Fruit fly (Drosophila melanogaster) whole organism, pupa: Measurements from ENCODE around the gene CG34290.

ENCODE experiments used
- CG10348 ChIP-seq: fragments of 200-800 bp; sonication (Bioruptor generic); IDR thresholded peaks from 2 replicates; pipeline ENCODE4 v1.3.6; 2022; ENCODE audit warnings: missing biosample characterization, missing genetic modification characterization
- CG12605 ChIP-seq: fragments of 200-800 bp; sonication (Bioruptor generic); IDR thresholded peaks from 2 replicates; pipeline ENCODE4 v1.3.6; 2022; ENCODE audit warnings: missing biosample characterization, missing genetic modification characterization
- CG13204 ChIP-seq: fragments of 200-800 bp; sonication (Bioruptor generic); optimal IDR thresholded peaks from 2 replicates; lab custom pipeline; 2018; ENCODE audit warnings: missing biosample characterization, mild to moderate bottlenecking, missing genetic modification characterization, moderate library complexity
- CG14655 ChIP-seq: fragments of 200-800 bp; sonication (Bioruptor generic); optimal IDR thresholded peaks from 3 replicates; lab custom pipeline; 2017; ENCODE audit warnings: mild to moderate bottlenecking, missing biosample characterization, missing genetic modification reagents, missing genetic modification characterization
- CG15710 ChIP-seq: fragments of 200-800 bp; sonication (Bioruptor generic); optimal IDR thresholded peaks from 2 replicates; lab custom pipeline; 2018; ENCODE audit warnings: missing biosample characterization, mild to moderate bottlenecking, missing genetic modification characterization, moderate library complexity
- CG17806 ChIP-seq: fragments of 200-800 bp; sonication (Bioruptor generic); optimal IDR thresholded peaks from 2 replicates; lab custom pipeline; 2018; ENCODE audit warnings: missing biosample characterization, mild to moderate bottlenecking, missing genetic modification characterization, moderate library complexity
- CG32121 ChIP-seq: fragments of 200-800 bp; sonication (Bioruptor generic); IDR thresholded peaks from 2 replicates; pipeline ENCODE4 v1.3.6; 2022; ENCODE audit warnings: missing biosample characterization, missing genetic modification characterization
- CG34367 ChIP-seq: fragments of 200-800 bp; sonication (Bioruptor generic); optimal IDR thresholded peaks from 2 replicates; lab custom pipeline; 2018; ENCODE audit warnings: missing biosample characterization, mild to moderate bottlenecking, missing genetic modification characterization
- CG4496 ChIP-seq: fragments of 200-800 bp; sonication (Bioruptor generic); IDR thresholded peaks from 3 replicates; pipeline ENCODE4 v1.3.6; 2022; ENCODE audit warnings: missing biosample characterization, missing genetic modification characterization
- CG8159 ChIP-seq: fragments of 200-800 bp; sonication (Bioruptor generic); optimal IDR thresholded peaks from 3 replicates; lab custom pipeline; 2018; ENCODE audit warnings: missing biosample characterization, mild to moderate bottlenecking, missing genetic modification characterization, moderate library complexity
- CG8301 ChIP-seq: fragments of 200-800 bp; sonication (Bioruptor generic); optimal IDR thresholded peaks from 2 replicates; lab custom pipeline; 2018; ENCODE audit warnings: missing biosample characterization, mild to moderate bottlenecking, missing genetic modification characterization
- CG9948 ChIP-seq: fragments of 200-800 bp; sonication (Bioruptor generic); optimal IDR thresholded peaks from 2 replicates; lab custom pipeline; 2018; ENCODE audit warnings: missing biosample characterization, mild to moderate bottlenecking, missing genetic modification characterization, moderate library complexity
- D1 ChIP-seq: fragments of 200-800 bp; sonication (Bioruptor generic); optimal IDR thresholded peaks from 2 replicates; lab custom pipeline; 2018; ENCODE audit warnings: missing biosample characterization, mild to moderate bottlenecking, missing genetic modification characterization, moderate library complexity
- EcR ChIP-seq: fragments of 200-800 bp; sonication (Bioruptor generic); optimal IDR thresholded peaks from 3 replicates; lab custom pipeline; 2019; ENCODE audit warnings: missing biosample characterization, missing genetic modification characterization, mild to moderate bottlenecking, moderate library complexity, missing genetic modification reagents
- Ets98B ChIP-seq: fragments of 200-800 bp; sonication (Bioruptor generic); IDR thresholded peaks from 2 replicates; pipeline ENCODE4 v1.3.6; 2022; ENCODE audit warnings: missing biosample characterization, missing genetic modification characterization
- Pif1A ChIP-seq: fragments of 200-800 bp; sonication (Bioruptor generic); optimal IDR thresholded peaks from 3 replicates; lab custom pipeline; 2016; ENCODE audit warnings: missing biosample characterization, missing genetic modification characterization
- Pif1B ChIP-seq: fragments of 200-800 bp; sonication (Bioruptor generic); optimal IDR thresholded peaks from 3 replicates; lab custom pipeline; 2016; ENCODE audit warnings: missing biosample characterization, missing genetic modification characterization
- Snoo ChIP-seq: fragments of 200-800 bp; sonication (Bioruptor generic); optimal IDR thresholded peaks from 3 replicates; lab custom pipeline; 2017; ENCODE audit warnings: missing biosample characterization, mild to moderate bottlenecking, missing genetic modification characterization, inconsistent platforms
- fd96Ca ChIP-seq: fragments of 200-800 bp; sonication (Bioruptor generic); IDR thresholded peaks from 3 replicates; pipeline ENCODE4 v1.3.6; 2022; ENCODE audit warnings: missing biosample characterization, missing genetic modification characterization
- gl ChIP-seq: fragments of 200-800 bp; sonication (Bioruptor generic); optimal IDR thresholded peaks from 2 replicates; lab custom pipeline; 2018; ENCODE audit warnings: missing biosample characterization, mild to moderate bottlenecking, missing genetic modification characterization
- rn ChIP-seq: fragments of 200-800 bp; sonication (Bioruptor generic); IDR thresholded peaks from 2 replicates; pipeline ENCODE4 v1.3.6; 2022; ENCODE audit warnings: missing biosample characterization, missing genetic modification characterization

The CG34290 gene

dm6 chr3R:24263588-24264413 lies 25.8 kb downstream of the CG34290 start:
- TF ChIP-seq CG4496 (GFP tag; lab: Robert Waterston, UW) (0 out of 3 replicates have a peak, but pooled peaks have one; percentile 6), CG13204 (GFP tag; lab: Kevin White, UChicago) (no peak), EcR (GFP tag; lab: Kevin White, UChicago) (no peak), D1 (no peak), Snoo (tag; lab: Kevin White, UChicago) (no peak), Pif1B (no peak), CG12605 (no peak), Ets98B (0 out of 2 replicates have a peak, but pooled peaks have one; percentile 5), CG17806 (no peak), CG32121 (GFP tag; lab: Robert Waterston, UW) (no peak), CG34367 (no peak), Pif1A (GFP tag; lab: Kevin White, UChicago) (peak; percentile 49), fd96Ca (GFP tag; lab: Robert Waterston, UW) (peak; percentile 13; the same call in 1 of the 3 replicates), rn (GFP tag; lab: Robert Waterston, UW) (no peak), CG8301 (tag; lab: Kevin White, UChicago) (peak; percentile 20), CG8159 (tag; lab: Kevin White, UChicago) (peak; percentile 46), CG15710 (tag; lab: Kevin White, UChicago) (no peak), CG14655 (peak; percentile 30), CG9948 (tag; lab: Kevin White, UChicago) (peak; percentile 17), gl (tag; lab: Kevin White, UChicago) (no peak), CG10348 (GFP tag; lab: Robert Waterston, UW) (no peak)

- no peak for TF ChIP-seq CG10348 (GFP tag; lab: Robert Waterston, UW)
- TF ChIP-seq, all 21 proteins: peak for 0
Measured at dm6 chr3R:24262923-24263322, 26.7 kb downstream of the CG34290 start.

- TF ChIP-seq CG34367: peak; percentile 45
- no peak for TF ChIP-seq CG10348 (GFP tag; lab: Robert Waterston, UW)
- TF ChIP-seq CG15710 (tag; lab: Kevin White, UChicago): peak; percentile 54
- peak; percentile 44 for TF ChIP-seq D1
- TF ChIP-seq Ets98B: peak; percentile 19; the same call in 1 of the 2 replicates
- TF ChIP-seq Snoo (tag; lab: Kevin White, UChicago): no peak
- TF ChIP-seq CG8159 (tag; lab: Kevin White, UChicago): peak; percentile 59
- TF ChIP-seq CG32121 (GFP tag; lab: Robert Waterston, UW): no peak
- TF ChIP-seq rn (GFP tag; lab: Robert Waterston, UW): no peak
- peak; percentile 75 for TF ChIP-seq CG9948 (tag; lab: Kevin White, UChicago)
- no peak for TF ChIP-seq CG12605
- peak; percentile 9 for TF ChIP-seq gl (tag; lab: Kevin White, UChicago)
- TF ChIP-seq Pif1B: peak; percentile 76
- peak; percentile 45 for TF ChIP-seq CG13204 (GFP tag; lab: Kevin White, UChicago)
- TF ChIP-seq CG4496 (GFP tag; lab: Robert Waterston, UW): peak; percentile 18; the same call in 2 of the 3 replicates
- TF ChIP-seq CG17806: peak; percentile 73
- peak; percentile 7 for TF ChIP-seq EcR (GFP tag; lab: Kevin White, UChicago)
- TF ChIP-seq CG14655: peak; percentile 87
- peak; percentile 69 for TF ChIP-seq Pif1A (GFP tag; lab: Kevin White, UChicago)
- 0 out of 3 replicates have a peak, but pooled peaks have one; percentile 32 for TF ChIP-seq fd96Ca (GFP tag; lab: Robert Waterston, UW)
- peak; percentile 79 for TF ChIP-seq CG8301 (tag; lab: Kevin White, UChicago)
Measured at dm6 chr3R:24261380-24262021, 28.1 kb downstream of the CG34290 start.

dm6 chr3R:24260411-24260810 lies 29.2 kb downstream of the CG34290 start:
- no peak for TF ChIP-seq gl (tag; lab: Kevin White, UChicago)
- TF ChIP-seq CG14655: no peak
- TF ChIP-seq CG12605: no peak
- no peak for TF ChIP-seq CG34367
- TF ChIP-seq CG10348 (GFP tag; lab: Robert Waterston, UW): no peak
- TF ChIP-seq Pif1A (GFP tag; lab: Kevin White, UChicago): no peak
- TF ChIP-seq Snoo (tag; lab: Kevin White, UChicago): no peak
- no peak for TF ChIP-seq CG32121 (GFP tag; lab: Robert Waterston, UW)
- no peak for TF ChIP-seq CG17806
- TF ChIP-seq CG9948 (tag; lab: Kevin White, UChicago): no peak
- no peak for TF ChIP-seq CG13204 (GFP tag; lab: Kevin White, UChicago)
- TF ChIP-seq Pif1B: no peak
- no peak for TF ChIP-seq CG15710 (tag; lab: Kevin White, UChicago)
- TF ChIP-seq fd96Ca (GFP tag; lab: Robert Waterston, UW): no peak
- no peak for TF ChIP-seq CG4496 (GFP tag; lab: Robert Waterston, UW)
- no peak for TF ChIP-seq rn (GFP tag; lab: Robert Waterston, UW)
- no peak for TF ChIP-seq EcR (GFP tag; lab: Kevin White, UChicago)
- TF ChIP-seq CG8159 (tag; lab: Kevin White, UChicago): no peak
- no peak for TF ChIP-seq CG8301 (tag; lab: Kevin White, UChicago)
- no peak for TF ChIP-seq Ets98B

dm6 chr3R:24260041-24260379 lies 29.6 kb downstream of the CG34290 start:
- TF ChIP-seq fd96Ca (GFP tag; lab: Robert Waterston, UW) (no peak), CG8159 (tag; lab: Kevin White, UChicago) (no peak)
